Worm (Caenorhabditis elegans) whole organism, midembryonic: ENCODE results near the gene ttr-28.

Experiments used
- T22C8.4 ChIP-seq: fragments of 200-800 bp; sonication (Bioruptor generic); IDR thresholded peaks from 2 replicates; pipeline ENCODE4 v1.3.6; 2022; ENCODE audit warnings: missing genetic modification characterization, missing compliant biosample characterization
- cog-1 ChIP-seq: sonication (generic microtip); optimal IDR thresholded peaks from 2 replicates; lab custom pipeline; 2016; ENCODE audit warnings: missing genetic modification characterization, missing compliant biosample characterization
- flt-1 ChIP-seq: fragments of 200-800 bp; sonication (Bioruptor generic); IDR thresholded peaks from 2 replicates; pipeline ENCODE4 v1.3.6; 2022; ENCODE audit warnings: missing genetic modification characterization, missing compliant biosample characterization
- klf-2 ChIP-seq: fragments of 200-800 bp; sonication (Bioruptor generic); conservative IDR thresholded peaks from 2 replicates; pipeline ENCODE4 v1.3.6; 2022; ENCODE audit warnings: missing genetic modification reagents, missing genetic modification characterization, missing compliant biosample characterization
- med-1 ChIP-seq: sonication (generic microtip); optimal IDR thresholded peaks from 2 replicates; lab custom pipeline; 2017; ENCODE audit warnings: missing genetic modification characterization, mild to moderate bottlenecking, missing compliant biosample characterization, antibody characterized with exemption, missing genetic modification reagents; ENCODE audit not compliant: insufficient read depth
- ref-1 ChIP-seq: fragments of 200-800 bp; sonication (Bioruptor generic); conservative IDR thresholded peaks from 2 replicates; pipeline ENCODE4 v1.3.6; 2022; ENCODE audit warnings: missing genetic modification reagents, missing genetic modification characterization, missing compliant biosample characterization
- tab-1 ChIP-seq: fragments of 200-800 bp; sonication (Bioruptor generic); IDR thresholded peaks from 2 replicates; pipeline ENCODE4 v1.3.6; 2022; ENCODE audit warnings: missing genetic modification characterization, missing compliant biosample characterization
- ztf-23 ChIP-seq: fragments of 200-800 bp; sonication (Bioruptor generic); IDR thresholded peaks from 2 replicates; pipeline ENCODE4 v1.3.6; 2022; ENCODE audit warnings: missing genetic modification reagents, missing genetic modification characterization, missing compliant biosample characterization
- ztf-29 ChIP-seq: fragments of 200-800 bp; sonication (Bioruptor generic); IDR thresholded peaks from 2 replicates; pipeline ENCODE4 v1.3.6; 2022; ENCODE audit warnings: missing genetic modification reagents, missing genetic modification characterization, missing compliant biosample characterization

Gene ttr-28

DNA sequence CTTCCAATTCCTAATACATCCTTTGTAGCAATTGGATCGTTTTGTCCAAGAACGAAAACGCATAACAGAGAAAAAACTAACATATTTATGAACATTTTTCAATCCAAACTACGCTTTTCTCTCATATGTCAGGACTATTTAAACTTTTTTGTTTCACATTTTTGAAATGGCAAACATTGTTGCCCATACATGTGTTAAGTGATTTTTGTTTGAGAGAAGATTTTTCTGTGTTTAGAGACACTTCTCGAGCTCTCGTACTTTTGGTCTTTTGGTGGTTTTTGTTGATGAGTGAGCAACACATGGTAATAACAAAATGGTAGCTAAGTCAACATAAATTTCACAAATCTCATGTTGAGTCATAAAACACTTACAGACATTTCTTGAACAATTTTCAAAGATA, at the start of gene ttr-28:
TSS of gene ttr-28 (minus strand) at position 101 of the 400 bp plus-strand sequence.
- TF ChIP-seq cog-1 (tag; lab: Kevin White, UChicago) (no peak), klf-2 (GFP tag; lab: Robert Waterston, UW) (no peak), flt-1 (no peak), ref-1 (no peak), ztf-23 (GFP tag; lab: Robert Waterston, UW) (no peak), ztf-29 (GFP tag; lab: Robert Waterston, UW) (no peak), T22C8.4 (no peak), med-1 (GFP tag; lab: Kevin White, UChicago) (no peak), tab-1 (GFP tag; lab: Robert Waterston, UW) (no peak)

DNA sequence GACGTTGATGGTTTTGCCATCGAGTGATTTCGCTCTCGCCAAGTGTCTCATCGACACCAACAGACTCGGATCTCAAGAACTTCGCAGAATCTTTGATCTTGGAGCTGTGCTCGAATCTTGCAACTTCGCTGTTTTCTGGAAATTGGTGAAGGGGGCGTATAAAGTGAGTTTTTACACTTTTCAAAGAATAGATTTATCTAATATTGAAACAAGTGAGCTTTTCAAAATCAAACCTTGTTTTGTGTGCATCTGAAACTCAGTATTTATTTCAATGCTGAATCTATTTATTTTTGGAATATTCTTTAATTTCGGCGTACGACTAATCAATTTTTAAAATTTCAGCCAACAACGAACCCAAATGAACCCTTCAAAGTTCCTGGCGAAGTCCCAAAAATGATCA, 49.3 kb upstream of the ttr-28 start:
- TF ChIP-seq cog-1 (tag; lab: Kevin White, UChicago) (no peak), ztf-23 (GFP tag; lab: Robert Waterston, UW) (no peak), T22C8.4 (no peak), med-1 (GFP tag; lab: Kevin White, UChicago) (no peak)

DNA sequence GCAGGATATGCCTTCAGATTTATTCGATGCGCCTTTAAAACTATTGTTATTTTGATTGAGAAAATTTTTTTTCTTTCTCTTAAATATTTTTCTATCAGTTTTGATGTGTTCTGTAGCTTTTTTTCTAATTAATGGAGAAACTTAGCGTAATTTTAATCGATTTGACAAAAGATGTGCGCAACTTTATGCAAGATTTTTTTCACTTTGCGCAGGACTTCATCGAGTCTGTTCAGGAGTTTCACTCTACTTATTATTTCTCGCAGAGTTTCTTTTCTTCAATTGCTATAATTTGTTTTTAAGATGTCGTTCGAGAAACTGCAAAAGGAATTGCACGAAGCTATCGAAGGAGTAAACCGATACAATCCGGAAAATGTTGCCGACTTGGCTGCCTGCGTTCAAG, 48.7 kb upstream of the ttr-28 start, which contains the start of gene eif-3.K:
TSS of gene eif-3.K (plus strand) at position 301 of the 400 bp plus-strand sequence.
- TF ChIP-seq cog-1 (tag; lab: Kevin White, UChicago) (no peak), klf-2 (GFP tag; lab: Robert Waterston, UW) (no peak), ztf-23 (GFP tag; lab: Robert Waterston, UW) (no peak), med-1 (GFP tag; lab: Kevin White, UChicago) (no peak), ref-1 (no peak), ztf-29 (GFP tag; lab: Robert Waterston, UW) (no peak), T22C8.4 (no peak), tab-1 (GFP tag; lab: Robert Waterston, UW) (no peak), flt-1 (no peak)

DNA sequence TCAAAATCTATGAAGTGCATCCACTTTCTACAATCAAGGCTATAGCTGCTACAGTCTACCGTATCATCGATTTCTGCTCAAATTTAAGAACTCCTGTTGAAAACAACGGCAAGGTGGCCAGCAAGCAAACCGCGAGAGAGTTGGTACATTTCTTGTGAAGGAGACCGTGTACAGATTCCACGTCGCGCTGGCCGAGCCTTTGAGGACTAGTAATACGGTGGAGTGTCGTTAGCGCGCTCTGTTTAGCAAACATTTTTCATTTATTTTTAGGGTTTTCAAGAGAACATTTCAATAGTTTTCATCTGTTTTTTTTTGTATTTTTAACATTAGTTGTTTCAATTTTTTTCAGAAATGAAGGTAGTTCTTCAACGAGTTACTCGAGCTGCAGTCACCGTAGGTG, 47.3 kb upstream of the ttr-28 start, which contains the start of gene pqn-68:
TSS of gene pqn-68 (plus strand) at position 350 of the 400 bp plus-strand sequence.
- TF ChIP-seq T22C8.4 (no peak), med-1 (GFP tag; lab: Kevin White, UChicago) (no peak), flt-1 (no peak), ztf-29 (GFP tag; lab: Robert Waterston, UW) (no peak), ztf-23 (GFP tag; lab: Robert Waterston, UW) (no peak), ref-1 (no peak), klf-2 (GFP tag; lab: Robert Waterston, UW) (no peak), cog-1 (tag; lab: Kevin White, UChicago) (no peak), tab-1 (GFP tag; lab: Robert Waterston, UW) (no peak)

DNA sequence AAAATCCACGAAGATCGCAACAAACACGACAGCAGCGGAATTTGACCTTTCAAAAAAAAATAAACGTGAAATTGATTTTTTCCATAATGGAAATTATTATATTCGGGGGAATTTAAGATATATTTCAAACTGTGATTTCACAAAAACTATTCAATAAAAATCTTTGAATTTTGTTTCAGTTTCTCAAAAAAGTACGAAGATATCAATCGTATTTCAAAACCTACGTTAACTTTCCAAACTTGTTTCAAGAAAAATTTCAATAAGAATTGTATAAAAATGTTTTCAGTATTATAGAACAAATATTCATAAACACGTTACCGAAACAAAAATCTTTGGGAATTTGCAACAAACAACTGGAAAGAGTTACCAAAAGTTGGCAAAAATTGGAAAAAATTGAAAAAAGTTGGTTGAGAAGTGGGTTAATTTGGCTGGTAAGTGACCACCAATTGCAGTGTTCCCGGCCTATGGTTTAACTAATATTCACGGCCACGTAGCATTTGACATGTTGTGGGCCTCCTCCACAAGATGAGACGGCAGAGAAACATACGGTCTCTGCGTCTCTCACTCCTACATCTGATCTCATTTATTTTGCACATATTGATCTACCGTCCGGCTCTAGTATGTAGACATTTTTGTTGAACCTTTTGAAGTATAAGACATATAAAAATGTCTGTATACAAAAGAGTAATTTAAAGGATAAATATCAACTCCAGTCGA, 46.0 kb upstream of the ttr-28 start, which contains the start of the genes T16G1.9 and T16G1.18:
TSS of gene T16G1.9 (minus strand) at position 51 of the 717 bp plus-strand sequence.
TSS of gene T16G1.18 (plus strand) at position 493 of the 717 bp plus-strand sequence.
- TF ChIP-seq cog-1 (tag; lab: Kevin White, UChicago) (peak; percentile 35), ztf-23 (GFP tag; lab: Robert Waterston, UW) (no peak)

DNA sequence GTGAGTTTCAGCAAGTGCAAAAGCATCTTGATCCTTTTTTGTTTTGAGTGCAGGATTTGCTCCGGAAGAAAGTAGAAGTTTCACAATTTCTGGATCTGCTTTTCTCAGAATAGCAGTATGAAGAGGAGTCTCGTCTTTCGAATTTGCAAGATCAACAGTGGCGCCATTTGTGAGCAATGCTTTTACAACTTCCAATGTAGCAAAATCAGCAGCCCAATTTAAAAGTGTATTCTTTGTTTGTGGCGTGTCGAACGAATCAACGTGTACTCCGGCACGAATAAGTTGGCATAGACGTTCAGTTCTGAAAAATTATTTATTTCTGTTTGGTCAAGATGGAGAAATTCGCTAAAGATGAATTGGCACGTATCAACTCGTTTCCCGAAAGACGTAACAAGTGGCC, 44.6 kb upstream of the ttr-28 start, which contains the start of gene T16G1.13:
TSS of gene T16G1.13 (plus strand) at position 301 of the 400 bp plus-strand sequence.
- TF ChIP-seq tab-1 (GFP tag; lab: Robert Waterston, UW) (no peak), T22C8.4 (no peak), flt-1 (no peak), med-1 (GFP tag; lab: Kevin White, UChicago) (no peak), klf-2 (GFP tag; lab: Robert Waterston, UW) (no peak), ztf-23 (GFP tag; lab: Robert Waterston, UW) (no peak), ztf-29 (GFP tag; lab: Robert Waterston, UW) (no peak), ref-1 (no peak)

DNA sequence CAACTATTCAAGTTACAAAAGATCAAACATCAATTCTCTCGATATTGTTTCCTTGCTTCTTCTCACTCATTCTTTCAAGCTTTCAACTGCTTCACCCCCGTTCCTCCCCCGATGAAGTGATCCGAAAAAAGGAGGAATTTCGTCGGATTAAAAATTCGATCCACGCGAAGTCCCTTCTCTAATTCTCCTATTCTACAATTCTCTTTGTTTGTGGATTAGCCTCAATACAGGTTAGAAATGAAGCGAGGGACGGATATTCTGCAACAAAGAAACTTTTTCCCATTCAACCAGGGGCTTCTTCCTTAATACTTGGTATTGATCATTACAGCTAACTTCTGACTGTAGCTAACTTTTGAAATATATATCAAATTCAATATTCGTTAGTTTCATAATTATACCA, 39.8 kb upstream of the ttr-28 start, which contains the start of gene grl-2:
TSS of gene grl-2 (plus strand) at position 301 of the 400 bp plus-strand sequence.
- TF ChIP-seq med-1 (GFP tag; lab: Kevin White, UChicago) (no peak), T22C8.4 (no peak), flt-1 (no peak), klf-2 (GFP tag; lab: Robert Waterston, UW) (no peak), ref-1 (no peak), ztf-23 (GFP tag; lab: Robert Waterston, UW) (no peak), cog-1 (tag; lab: Kevin White, UChicago) (no peak), ztf-29 (GFP tag; lab: Robert Waterston, UW) (no peak), tab-1 (GFP tag; lab: Robert Waterston, UW) (no peak)

DNA sequence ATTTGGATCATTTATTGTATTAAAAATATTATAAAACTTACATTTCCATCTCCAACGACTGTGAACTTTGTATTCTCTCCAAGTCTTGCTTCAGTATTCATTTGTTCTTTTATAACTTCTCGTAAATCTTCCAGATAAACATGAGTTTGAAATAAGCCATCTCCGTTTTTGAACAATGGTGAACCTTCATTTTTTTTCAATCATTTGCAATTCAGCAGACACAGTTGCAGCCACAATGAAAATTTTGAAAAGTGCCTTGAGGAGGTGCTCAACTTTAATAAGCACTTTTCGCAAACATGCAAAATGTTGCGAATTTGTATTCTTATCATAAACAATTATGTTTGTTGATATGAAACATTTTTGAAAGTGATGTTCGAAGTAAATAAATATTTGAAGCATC, 39.3 kb upstream of the ttr-28 start, which contains the start of gene T16G1.3:
TSS of gene T16G1.3 (minus strand) at position 101 of the 400 bp plus-strand sequence.
- TF ChIP-seq ref-1, result no peak
- no peak for TF ChIP-seq tab-1 (GFP tag; lab: Robert Waterston, UW)
- TF ChIP-seq cog-1 (tag; lab: Kevin White, UChicago), result no peak
- no peak for TF ChIP-seq ztf-29 (GFP tag; lab: Robert Waterston, UW)
- TF ChIP-seq ztf-23 (GFP tag; lab: Robert Waterston, UW), result no peak
- no peak for TF ChIP-seq T22C8.4
- no peak for TF ChIP-seq med-1 (GFP tag; lab: Kevin White, UChicago)
- no peak for TF ChIP-seq flt-1
- no peak for TF ChIP-seq klf-2 (GFP tag; lab: Robert Waterston, UW)

DNA sequence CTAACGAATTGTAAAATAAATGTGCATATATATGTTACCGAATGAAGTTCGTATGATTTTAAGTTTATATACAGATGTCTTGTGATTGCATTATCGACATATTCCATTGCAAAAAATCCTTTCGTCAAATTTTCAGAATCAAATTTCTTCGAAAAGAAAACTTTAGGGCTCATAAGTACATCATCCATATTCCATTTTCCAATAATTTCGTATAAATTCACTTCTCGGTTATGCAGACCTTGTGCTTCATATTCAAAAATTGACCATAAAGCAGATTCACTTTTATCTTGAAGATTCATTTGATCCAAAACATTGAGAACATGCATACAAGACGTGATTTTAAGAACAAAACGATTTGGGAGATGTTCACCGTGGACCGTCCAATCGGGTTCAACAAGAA, 38.4 kb upstream of the ttr-28 start:
- no peak for TF ChIP-seq T22C8.4
- TF ChIP-seq ref-1, result no peak
- no peak for TF ChIP-seq cog-1 (tag; lab: Kevin White, UChicago)
- TF ChIP-seq ztf-29 (GFP tag; lab: Robert Waterston, UW), result no peak
- no peak for TF ChIP-seq klf-2 (GFP tag; lab: Robert Waterston, UW)
